Fruit fly (Drosophila melanogaster): ENCODE results near the gene CG11309.

- TF ChIP-seq h (optimal IDR thresholded peaks at IDR 0.05) (no peak), Myc (optimal IDR thresholded peaks at IDR 0.05) (no peak), psq (optimal IDR thresholded peaks at IDR 0.05) (no peak)
Measured at dm6 chr3L:21319957-21320356, 15.5 kb upstream of the CG11309 start.
